Fruit fly (Drosophila melanogaster) whole organism, embryonic: ENCODE data around the gene CG6153.

Experiments used
- Ada2b ChIP-seq: fragments of 200-800 bp; sonication (Bioruptor generic); IDR thresholded peaks from 2 replicates; pipeline ENCODE4 v1.3.6; 2022; ENCODE audit warnings: missing biosample characterization, missing genetic modification characterization
- Adf1 ChIP-seq: fragments of 200-800 bp; sonication (Bioruptor generic); IDR thresholded peaks from 2 replicates; pipeline ENCODE4 v1.3.6; 2022; ENCODE audit warnings: missing biosample characterization, missing genetic modification characterization
- Aef1 ChIP-seq: fragments of 200-800 bp; sonication (Bioruptor generic); IDR thresholded peaks from 3 replicates; pipeline ENCODE4 v1.3.6; 2022; ENCODE audit warnings: missing biosample characterization, missing genetic modification characterization
- Bteb2 ChIP-seq: fragments of 200-800 bp; sonication (Bioruptor generic); optimal IDR thresholded peaks from 2 replicates; lab custom pipeline; 2016; ENCODE audit warnings: missing biosample characterization, missing genetic modification characterization
- CG1024 ChIP-seq: fragments of 200-800 bp; sonication (Bioruptor generic); IDR thresholded peaks from 2 replicates; pipeline ENCODE4 v1.3.6; 2022; ENCODE audit warnings: missing biosample characterization, missing genetic modification characterization
- CG10267 ChIP-seq: fragments of 200-800 bp; sonication (Bioruptor generic); optimal IDR thresholded peaks from 2 replicates; lab custom pipeline; 2018; ENCODE audit warnings: missing biosample characterization, mild to moderate bottlenecking, missing genetic modification characterization, moderate library complexity
- CG10543 ChIP-seq: fragments of 200-800 bp; sonication (Bioruptor generic); optimal IDR thresholded peaks from 3 replicates; lab custom pipeline; 2017; ENCODE audit warnings: missing biosample characterization, mild to moderate bottlenecking, missing genetic modification characterization, moderate library complexity
- CG10959 ChIP-seq: fragments of 200-800 bp; sonication (Bioruptor generic); IDR thresholded peaks from 2 replicates; pipeline ENCODE4 v1.3.6; 2022; ENCODE audit warnings: missing biosample characterization, missing genetic modification characterization
- CG13775 ChIP-seq: fragments of 200-800 bp; sonication (Bioruptor generic); optimal IDR thresholded peaks from 3 replicates; lab custom pipeline; 2017; ENCODE audit warnings: missing biosample characterization, mild to moderate bottlenecking, missing genetic modification characterization
- CG14860 ChIP-seq: fragments of 200-800 bp; sonication (Bioruptor generic); IDR thresholded peaks from 3 replicates; pipeline ENCODE4 v1.3.6; 2022; ENCODE audit warnings: missing biosample characterization, missing genetic modification characterization; ENCODE audit not compliant: partially characterized antibody
- CG1603 ChIP-seq: fragments of 200-800 bp; sonication (Bioruptor generic); optimal IDR thresholded peaks from 2 replicates; lab custom pipeline; 2019; ENCODE audit warnings: missing biosample characterization, mild to moderate bottlenecking, missing genetic modification characterization, moderate library complexity
- CG17802 ChIP-seq: fragments of 200-800 bp; sonication (Bioruptor generic); optimal IDR thresholded peaks from 2 replicates; lab custom pipeline; 2018; ENCODE audit warnings: missing biosample characterization, mild to moderate bottlenecking, missing genetic modification characterization, moderate library complexity
- CG32767 ChIP-seq: fragments of 200-800 bp; sonication (Bioruptor generic); IDR thresholded peaks from 2 replicates; pipeline ENCODE4 v1.3.6; 2022; ENCODE audit warnings: missing biosample characterization, missing genetic modification characterization
- CG32772 ChIP-seq: fragments of 200-800 bp; sonication (Bioruptor generic); IDR thresholded peaks from 2 replicates; pipeline ENCODE4 v1.3.6; 2022; ENCODE audit warnings: missing biosample characterization, missing genetic modification characterization
- CG6683 ChIP-seq: fragments of 200-800 bp; sonication (Bioruptor generic); optimal IDR thresholded peaks from 2 replicates; lab custom pipeline; 2017; ENCODE audit warnings: missing biosample characterization, mild to moderate bottlenecking, missing genetic modification characterization, missing genetic modification reagents
- CG7357 ChIP-seq: fragments of 200-800 bp; sonication (Bioruptor generic); IDR thresholded peaks from 3 replicates; pipeline ENCODE4 v1.3.6; 2022; ENCODE audit warnings: missing biosample characterization, missing genetic modification characterization
- CG7556 ChIP-seq: fragments of 200-800 bp; sonication (Bioruptor generic); optimal IDR thresholded peaks from 2 replicates; lab custom pipeline; 2017; ENCODE audit warnings: missing biosample characterization, mild to moderate bottlenecking, missing genetic modification characterization
- CG7839 ChIP-seq: fragments of 200-800 bp; sonication (Bioruptor generic); optimal IDR thresholded peaks from 3 replicates; lab custom pipeline; 2018; ENCODE audit warnings: missing biosample characterization, mild to moderate bottlenecking, missing genetic modification characterization, moderate library complexity
- CG8359 ChIP-seq: fragments of 200-800 bp; sonication (Bioruptor generic); optimal IDR thresholded peaks from 2 replicates; lab custom pipeline; 2017; ENCODE audit warnings: missing biosample characterization, mild to moderate bottlenecking, missing genetic modification characterization, borderline replicate concordance
- CG8765 ChIP-seq: fragments of 200-800 bp; sonication (Bioruptor generic); IDR thresholded peaks from 2 replicates; pipeline ENCODE4 v1.3.6; 2022; ENCODE audit warnings: missing biosample characterization, missing genetic modification characterization
- CkIIα-i1 ChIP-seq: fragments of 200-800 bp; sonication (Bioruptor generic); IDR thresholded peaks from 2 replicates; pipeline ENCODE4 v1.3.6; 2022; ENCODE audit warnings: missing biosample characterization, missing genetic modification characterization
- Dll ChIP-seq: fragments of 200-800 bp; sonication (Bioruptor generic); IDR thresholded peaks from 4 replicates; pipeline ENCODE4 v1.3.6; 2022; ENCODE audit warnings: missing biosample characterization, missing genetic modification characterization; ENCODE audit not compliant: partially characterized antibody
- H2.0 ChIP-seq: fragments of 200-800 bp; sonication (Bioruptor generic); IDR thresholded peaks from 2 replicates; pipeline ENCODE4 v1.3.6; 2022; ENCODE audit warnings: missing biosample characterization, missing genetic modification characterization
- HLH54F ChIP-seq: fragments of 200-800 bp; sonication (Bioruptor generic); optimal IDR thresholded peaks from 3 replicates; lab custom pipeline; 2016; ENCODE audit warnings: missing biosample characterization, missing genetic modification characterization
- HmgD ChIP-seq: fragments of 200-800 bp; sonication (Bioruptor generic); optimal IDR thresholded peaks from 3 replicates; lab custom pipeline; 2016; ENCODE audit warnings: missing biosample characterization, missing genetic modification characterization
- Mrtf ChIP-seq: fragments of 200-800 bp; sonication (Bioruptor generic); IDR thresholded peaks from 3 replicates; pipeline ENCODE4 v1.3.6; 2022; ENCODE audit warnings: missing biosample characterization, missing genetic modification characterization
- NC2β ChIP-seq: fragments of 200-800 bp; sonication (Bioruptor generic); optimal IDR thresholded peaks from 2 replicates; lab custom pipeline; 2016; ENCODE audit warnings: missing biosample characterization, missing genetic modification characterization
- Nf-YA ChIP-seq: fragments of 200-800 bp; sonication (Bioruptor generic); IDR thresholded peaks from 2 replicates; pipeline ENCODE4 v1.3.6; 2022; ENCODE audit warnings: missing biosample characterization, missing genetic modification characterization
- Scr ChIP-seq: fragments of 200-800 bp; sonication (Bioruptor generic); IDR thresholded peaks from 2 replicates; pipeline ENCODE4 v1.3.6; 2022; ENCODE audit warnings: missing biosample characterization, missing genetic modification characterization; ENCODE audit not compliant: partially characterized antibody
- Sry-δ ChIP-seq: fragments of 200-800 bp; sonication (Bioruptor generic); optimal IDR thresholded peaks from 2 replicates; lab custom pipeline; 2016; ENCODE audit warnings: missing biosample characterization, missing genetic modification characterization
- Ssrp ChIP-seq: fragments of 200-800 bp; sonication (Bioruptor generic); optimal IDR thresholded peaks from 2 replicates; lab custom pipeline; 2018; ENCODE audit warnings: missing biosample characterization, mild to moderate bottlenecking, missing genetic modification characterization, moderate library complexity
- ab ChIP-seq: fragments of 200-800 bp; sonication (Bioruptor generic); optimal IDR thresholded peaks from 2 replicates; lab custom pipeline; 2016; ENCODE audit warnings: missing biosample characterization, missing genetic modification characterization
- bcd ChIP-seq: fragments of 200-800 bp; sonication (Bioruptor generic); optimal IDR thresholded peaks from 2 replicates; lab custom pipeline; 2017; ENCODE audit warnings: missing biosample characterization, mild to moderate bottlenecking, missing genetic modification characterization
- cas ChIP-seq: fragments of 200-800 bp; sonication (Bioruptor generic); IDR thresholded peaks from 2 replicates; pipeline ENCODE4 v1.3.6; 2022; ENCODE audit warnings: missing biosample characterization, missing genetic modification characterization
- caup ChIP-seq: fragments of 200-800 bp; sonication (Bioruptor generic); optimal IDR thresholded peaks from 3 replicates; lab custom pipeline; 2017; ENCODE audit warnings: missing biosample characterization, mild to moderate bottlenecking, missing genetic modification characterization, moderate library complexity; ENCODE audit not compliant: severe bottlenecking
- dimm ChIP-seq: fragments of 200-800 bp; sonication (Bioruptor generic); IDR thresholded peaks from 2 replicates; pipeline ENCODE4 v1.3.6; 2022; ENCODE audit warnings: missing biosample characterization, missing genetic modification characterization
- fd64A ChIP-seq: fragments of 200-800 bp; sonication (Bioruptor generic); optimal IDR thresholded peaks from 3 replicates; lab custom pipeline; 2018; ENCODE audit warnings: missing biosample characterization, mild to moderate bottlenecking, missing genetic modification characterization
- gem ChIP-seq: fragments of 200-800 bp; sonication (Bioruptor generic); optimal IDR thresholded peaks from 2 replicates; lab custom pipeline; 2019; ENCODE audit warnings: missing biosample characterization, mild to moderate bottlenecking, missing genetic modification characterization, moderate library complexity
- gro ChIP-seq: fragments of 200-800 bp; sonication (Bioruptor generic); optimal IDR thresholded peaks from 2 replicates; lab custom pipeline; 2016; ENCODE audit warnings: missing biosample characterization, missing genetic modification characterization
- hth ChIP-seq: fragments of >200 bp; optimal IDR thresholded peaks from 2 replicates; lab custom pipeline; 2017; ENCODE audit warnings: inconsistent platforms
- ind ChIP-seq: fragments of 200-800 bp; sonication (Bioruptor generic); optimal IDR thresholded peaks from 3 replicates; lab custom pipeline; 2016; ENCODE audit warnings: missing biosample characterization, missing genetic modification characterization
- inv ChIP-seq: fragments of 200-800 bp; sonication (Bioruptor generic); IDR thresholded peaks from 2 replicates; pipeline ENCODE4 v1.3.6; 2022; ENCODE audit warnings: missing biosample characterization, missing genetic modification characterization; ENCODE audit not compliant: partially characterized antibody
- kay ChIP-seq: fragments of 200-800 bp; sonication (Bioruptor generic); optimal IDR thresholded peaks from 2 replicates; lab custom pipeline; 2016; ENCODE audit warnings: missing biosample characterization, missing genetic modification characterization
- nau ChIP-seq: fragments of 200-800 bp; sonication (Bioruptor generic); optimal IDR thresholded peaks from 3 replicates; lab custom pipeline; 2017; ENCODE audit warnings: missing biosample characterization, mild to moderate bottlenecking, missing genetic modification characterization, missing genetic modification reagents
- scrt ChIP-seq: fragments of 200-800 bp; sonication (Bioruptor generic); optimal IDR thresholded peaks from 2 replicates; lab custom pipeline; 2018; ENCODE audit warnings: missing biosample characterization, mild to moderate bottlenecking, missing genetic modification characterization, moderate library complexity
- sens-2 ChIP-seq: fragments of 200-800 bp; sonication (Bioruptor generic); IDR thresholded peaks from 2 replicates; pipeline ENCODE4 v1.3.6; 2022; ENCODE audit warnings: missing biosample characterization, missing genetic modification characterization
- sisA ChIP-seq: fragments of 200-800 bp; sonication (Bioruptor generic); IDR thresholded peaks from 2 replicates; pipeline ENCODE4 v1.3.6; 2022; ENCODE audit warnings: missing biosample characterization, missing genetic modification characterization
- ssp ChIP-seq: fragments of 200-800 bp; sonication (Bioruptor generic); IDR thresholded peaks from 2 replicates; pipeline ENCODE4 v1.3.6; 2022; ENCODE audit warnings: missing biosample characterization, missing genetic modification characterization
- tgo ChIP-seq: fragments of 200-800 bp; sonication (Bioruptor generic); IDR thresholded peaks from 3 replicates; pipeline ENCODE4 v1.3.6; 2022; ENCODE audit warnings: missing biosample characterization, missing genetic modification characterization
- trem ChIP-seq: fragments of 200-800 bp; optimal IDR thresholded peaks from 3 replicates; lab custom pipeline; 2019; ENCODE audit warnings: missing biosample characterization, mild to moderate bottlenecking, missing genetic modification characterization, moderate library complexity
- twi ChIP-seq: fragments of 200-800 bp; optimal IDR thresholded peaks from 2 replicates; lab custom pipeline; 2019; ENCODE audit warnings: missing biosample characterization, mild to moderate bottlenecking, missing genetic modification characterization, moderate library complexity

The CG6153 gene

dm6 chr2L:12721794-12722315 is 29.1 kb downstream of the CG6153 start, which contains the start of gene Pih1D1 (continued):
- peak; percentile 94 for TF ChIP-seq sisA (GFP tag; lab: Robert Waterston, UW)
- peak; percentile 83 for TF ChIP-seq gro
- peak; percentile 91 for TF ChIP-seq CG32767 (GFP tag; lab: Robert Waterston, UW)
- TF ChIP-seq CG32772 (GFP tag; lab: Robert Waterston, UW): peak; percentile 95
- TF ChIP-seq trem (tag; lab: Kevin White, UChicago): peak; percentile 98
- TF ChIP-seq CG8359 (GFP tag; lab: Kevin White, UChicago): peak; percentile 84
- peak; percentile 80 for TF ChIP-seq CG6683
- TF ChIP-seq tgo (GFP tag; lab: Robert Waterston, UW): peak; percentile 97
- peak; percentile 97 for TF ChIP-seq CG7839 (tag; lab: Kevin White, UChicago)
- peak; percentile 89 for TF ChIP-seq nau
- peak; percentile 87 for TF ChIP-seq NC2β (GFP tag; lab: Kevin White, UChicago)
- peak; percentile 95 for TF ChIP-seq Aef1 (GFP tag; lab: Robert Waterston, UW)
- peak; percentile 55 for TF ChIP-seq Sry-δ (GFP tag; lab: Kevin White, UChicago)
- TF ChIP-seq CkIIα-i1 (GFP tag; lab: Robert Waterston, UW): peak; percentile 77
- peak; percentile 49 for TF ChIP-seq ab (GFP tag; lab: Kevin White, UChicago)
- peak; percentile 87 for TF ChIP-seq sens-2 (GFP tag; lab: Robert Waterston, UW)
- peak; percentile 83 for TF ChIP-seq scrt (GFP tag; lab: Kevin White, UChicago)
- peak; percentile 93 for TF ChIP-seq Mrtf
- peak; percentile 86 for TF ChIP-seq dimm (GFP tag; lab: Robert Waterston, UW)
- TF ChIP-seq CG7357 (GFP tag; lab: Robert Waterston, UW): peak; percentile 93
- TF ChIP-seq Adf1 (GFP tag; lab: Robert Waterston, UW): peak; percentile 73
- TF ChIP-seq Scr: no peak
- peak; percentile 97 for TF ChIP-seq ind (GFP tag; lab: Kevin White, UChicago)
- TF ChIP-seq kay (GFP tag; lab: Kevin White, UChicago): peak; percentile 89
- peak; percentile 82 for TF ChIP-seq CG1024 (GFP tag; lab: Robert Waterston, UW)
- TF ChIP-seq HLH54F (GFP tag; lab: Kevin White, UChicago): peak; percentile 95
- TF ChIP-seq Dll (GFP tag; lab: Robert Waterston, UW): no peak
- peak; percentile 92 for TF ChIP-seq Ada2b
- peak; percentile 80 for TF ChIP-seq Nf-YA (GFP tag; lab: Robert Waterston, UW)
- TF ChIP-seq CG10543 (GFP tag; lab: Kevin White, UChicago): peak; percentile 92
- TF ChIP-seq twi (tag; lab: Kevin White, UChicago): peak; percentile 93
- TF ChIP-seq H2.0 (GFP tag; lab: Robert Waterston, UW): peak; percentile 92
- peak; percentile 89 for TF ChIP-seq CG10267 (tag; lab: Kevin White, UChicago)
- no peak for TF ChIP-seq hth
- peak; percentile 80 for TF ChIP-seq cas (GFP tag; lab: Robert Waterston, UW)
- peak; percentile 93 for TF ChIP-seq CG7556 (GFP tag; lab: Kevin White, UChicago)
- TF ChIP-seq CG8765 (GFP tag; lab: Robert Waterston, UW): peak; percentile 93
- no peak for TF ChIP-seq CG14860 (GFP tag; lab: Robert Waterston, UW)
- TF ChIP-seq HmgD (GFP tag; lab: Kevin White, UChicago): peak; percentile 79
- peak; percentile 96 for TF ChIP-seq Ssrp (tag; lab: Kevin White, UChicago)
- TF ChIP-seq Bteb2 (GFP tag; lab: Kevin White, UChicago): peak; percentile 92
- peak; percentile 89 for TF ChIP-seq ssp (GFP tag; lab: Robert Waterston, UW)
- peak; percentile 82 for TF ChIP-seq CG10959 (GFP tag; lab: Robert Waterston, UW)
- peak; percentile 93 for TF ChIP-seq caup (GFP tag; lab: Kevin White, UChicago)
- TF ChIP-seq CG13775 (GFP tag; lab: Kevin White, UChicago): peak; percentile 98
- TF ChIP-seq bcd (GFP tag; lab: Kevin White, UChicago): peak; percentile 98
- peak; percentile 98 for TF ChIP-seq gem (tag; lab: Kevin White, UChicago)
- TF ChIP-seq CG1603: peak; percentile 74
- peak; percentile 45 for TF ChIP-seq fd64A
- peak; percentile 82 for TF ChIP-seq CG17802 (tag; lab: Kevin White, UChicago)
- TF ChIP-seq inv (GFP tag; lab: Robert Waterston, UW): no peak
